Worm (Caenorhabditis elegans): ENCODE data around the gene srsx-7.

DNA sequence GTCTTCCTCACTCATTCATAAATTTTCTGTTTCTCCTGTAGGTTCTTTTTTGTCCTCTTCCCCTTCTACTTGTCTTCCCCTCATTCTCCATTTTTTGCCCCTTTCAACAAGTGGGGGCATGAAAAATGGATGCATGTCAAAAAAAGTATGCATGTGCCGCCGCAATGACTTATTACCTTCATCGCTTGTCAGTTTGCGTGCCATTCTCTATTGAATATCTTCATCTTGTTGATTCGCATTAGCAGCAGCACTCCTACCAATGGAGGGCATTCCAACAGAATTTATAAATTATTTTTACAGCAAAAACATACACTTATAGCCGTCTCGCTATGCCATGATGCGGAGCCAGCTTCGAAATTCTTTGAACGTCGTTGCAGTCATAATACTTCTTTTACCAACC is 34.4 kb upstream of the srsx-7 start, which contains the start of gene F40A3.1:
- no peak for TF ChIP-seq ama-1 (optimal IDR thresholded peaks at IDR 0.05)
- TF ChIP-seq ets-7 (tag; optimal IDR thresholded peaks at IDR 0.05), result no peak
- no peak for TF ChIP-seq pes-1 (GFP tag; IDR thresholded peaks at IDR 0.05)
- no peak for TF ChIP-seq flt-1 (GFP tag; IDR thresholded peaks at IDR 0.05)

Measured in whole organism, early embryonic.